Worm (Caenorhabditis elegans): ENCODE data around the gene mrps-31.

ce11 chrIII:3649305-3649704, 19.1 kb upstream of the mrps-31 start:
- TF ChIP-seq snpc-4 (tag; optimal IDR thresholded peaks at IDR 0.05) (no peak), jun-1 (tag; optimal IDR thresholded peaks at IDR 0.05) (no peak), mep-1 (tag; optimal IDR thresholded peaks at IDR 0.05) (no peak), zip-4 (GFP tag; optimal IDR thresholded peaks at IDR 0.05) (no peak), lsy-2 (tag; optimal IDR thresholded peaks at IDR 0.05) (no peak), Y116A8C.19 (tag; optimal IDR thresholded peaks at IDR 0.05; ENCODE audit: borderline replicate concordance) (no peak), ceh-82 (tag; optimal IDR thresholded peaks at IDR 0.05) (no peak), zag-1 (tag; optimal IDR thresholded peaks at IDR 0.05) (no peak), aly-2 (tag; optimal IDR thresholded peaks at IDR 0.05) (no peak)
